Worm (Caenorhabditis elegans): ENCODE data around the gene fbxb-79.

DNA sequence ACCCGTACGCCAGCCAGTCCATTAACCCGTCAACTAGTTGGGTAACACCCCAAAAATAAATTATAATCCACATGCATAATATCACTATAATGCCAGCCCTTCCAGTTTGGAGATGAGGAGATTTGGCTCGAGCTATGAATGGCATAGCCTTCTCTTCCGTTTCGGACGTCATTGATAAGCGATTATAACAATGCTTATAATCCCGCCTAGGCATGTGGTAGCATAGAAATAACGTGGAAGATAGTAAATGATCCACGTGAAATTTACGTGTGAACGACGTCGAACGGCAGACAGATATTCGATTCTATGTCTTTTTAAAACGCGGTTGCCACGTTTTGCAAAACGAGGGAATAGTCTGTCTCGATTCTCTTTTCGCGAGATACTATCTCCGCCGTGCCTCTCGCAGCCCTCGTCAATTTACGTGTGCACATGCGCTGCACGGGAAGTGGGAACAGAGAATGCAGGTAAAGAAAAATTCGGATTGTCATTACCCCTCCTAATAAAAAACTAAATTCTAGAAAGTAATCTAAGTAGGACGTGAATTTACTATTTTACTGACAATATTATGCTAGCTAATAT is 40.4 kb downstream of the fbxb-79 start:
- TF ChIP-seq W03F9.2 (tag; optimal IDR thresholded peaks at IDR 0.05) (peak; percentile 26), dao-5 (tag; optimal IDR thresholded peaks at IDR 0.05) (no peak)

Measured in whole organism, L4/young adult.